Worm (Caenorhabditis elegans) whole organism, early embryonic: ENCODE measurements around the gene mig-15.

ENCODE experiments used
- B0310.2 ChIP-seq: sonication (generic microtip); optimal IDR thresholded peaks from 2 replicates; lab custom pipeline; 2016; ENCODE audit warnings: mild to moderate bottlenecking, missing genetic modification characterization, missing compliant biosample characterization
- F13C5.2 ChIP-seq: sonication (generic microtip); optimal IDR thresholded peaks from 2 replicates; lab custom pipeline; 2017; ENCODE audit warnings: mild to moderate bottlenecking, missing genetic modification characterization, inconsistent platforms, missing compliant biosample characterization
- aly-1 ChIP-seq: sonication (generic microtip); optimal IDR thresholded peaks from 2 replicates; lab custom pipeline; 2016; ENCODE audit warnings: missing genetic modification characterization, missing compliant biosample characterization
- ama-1 ChIP-seq: fragments of 150-350 bp; optimal IDR thresholded peaks from 2 replicates; lab custom pipeline; 2014
- ceh-13 ChIP-seq: fragments of 200-800 bp; sonication (Bioruptor generic); optimal IDR thresholded peaks from 2 replicates; lab custom pipeline; 2018; ENCODE audit warnings: mild to moderate bottlenecking, missing genetic modification characterization, missing compliant biosample characterization
- ceh-36 ChIP-seq: sonication (generic microtip); optimal IDR thresholded peaks from 2 replicates; lab custom pipeline; 2016; ENCODE audit warnings: missing genetic modification characterization, inconsistent platforms, missing compliant biosample characterization
- ets-7 ChIP-seq: sonication (generic microtip); optimal IDR thresholded peaks from 2 replicates; lab custom pipeline; 2016; ENCODE audit warnings: missing genotype, missing genetic modification characterization, missing compliant biosample characterization
- flt-1 ChIP-seq: fragments of 200-800 bp; sonication (Bioruptor generic); IDR thresholded peaks from 2 replicates; pipeline ENCODE4 v1.3.6; 2022; ENCODE audit warnings: missing genetic modification characterization, missing compliant biosample characterization
- hmbx-1 ChIP-seq: sonication (generic microtip); optimal IDR thresholded peaks from 2 replicates; lab custom pipeline; 2016; ENCODE audit warnings: mild to moderate bottlenecking, missing genetic modification characterization, missing compliant biosample characterization
- hmg-4 ChIP-seq: fragments of 200-800 bp; sonication (Bioruptor generic); optimal IDR thresholded peaks from 2 replicates; lab custom pipeline; 2018; ENCODE audit warnings: mild to moderate bottlenecking, missing genetic modification characterization, missing compliant biosample characterization
- hnd-1 ChIP-seq: sonication (generic microtip); optimal IDR thresholded peaks from 2 replicates; lab custom pipeline; 2016; ENCODE audit warnings: missing genetic modification characterization, missing compliant biosample characterization
- pes-1 ChIP-seq: fragments of 200-800 bp; sonication (Bioruptor generic); IDR thresholded peaks from 2 replicates; pipeline ENCODE4 v1.3.6; 2022; ENCODE audit warnings: missing genetic modification reagents, missing genetic modification characterization, missing compliant biosample characterization
- scrt-1 ChIP-seq: fragments of 200-800 bp; sonication (Bioruptor generic); IDR thresholded peaks from 2 replicates; pipeline ENCODE4 v1.3.6; 2022; ENCODE audit warnings: missing genetic modification characterization, missing compliant biosample characterization
- sea-1 ChIP-seq: fragments of 200-800 bp; sonication (Bioruptor generic); conservative IDR thresholded peaks from 2 replicates; pipeline ENCODE4 v1.3.6; 2022; ENCODE audit warnings: missing genetic modification characterization, missing compliant biosample characterization
- tbx-11 ChIP-seq: fragments of 200-800 bp; sonication (Bioruptor generic); IDR thresholded peaks from 2 replicates; pipeline ENCODE4 v1.3.6; 2022; ENCODE audit warnings: missing genetic modification characterization, missing compliant biosample characterization
- tbx-37 ChIP-seq: fragments of 200-800 bp; sonication (Bioruptor generic); conservative IDR thresholded peaks from 2 replicates; pipeline ENCODE4 v1.3.6; 2022; ENCODE audit warnings: missing genetic modification reagents, missing genetic modification characterization, missing compliant biosample characterization
- tra-4 ChIP-seq: sonication (generic microtip); optimal IDR thresholded peaks from 2 replicates; lab custom pipeline; 2017; ENCODE audit warnings: missing genetic modification characterization, missing compliant biosample characterization

Gene mig-15

DNA sequence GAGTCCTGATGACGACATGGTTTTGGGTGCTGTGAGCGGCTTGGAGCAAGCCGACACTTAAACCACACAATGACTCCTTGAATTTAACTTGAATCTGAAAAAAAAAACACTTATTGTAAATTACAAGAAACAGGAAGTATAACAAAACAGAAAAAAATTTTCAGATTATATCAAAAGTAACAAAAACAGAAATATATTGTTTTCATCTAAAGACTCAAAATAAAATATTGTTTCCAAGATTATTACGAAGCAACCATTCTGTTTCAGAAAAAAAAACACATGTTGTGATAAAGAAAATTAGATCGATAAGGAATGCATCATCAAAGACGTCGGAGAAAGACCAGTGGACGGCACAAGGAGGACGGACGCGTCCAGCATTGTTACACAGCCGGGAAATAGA is at the start of gene mig-15:
Gene mig-15, minus strand, starts transcription at position 101 of the 400 bp plus-strand sequence.
- TF ChIP-seq tbx-37 (GFP tag; lab: Robert Waterston, UW) (no peak), flt-1 (GFP tag; lab: Robert Waterston, UW) (no peak), scrt-1 (no peak), hnd-1 (tag; lab: Kevin White, UChicago) (no peak), tbx-11 (no peak), B0310.2 (tag; lab: Kevin White, UChicago) (no peak), hmbx-1 (tag; lab: Kevin White, UChicago) (no peak), aly-1 (tag; lab: Kevin White, UChicago) (no peak), ama-1 (lab: Kevin White, UChicago) (no peak), ceh-36 (tag; lab: Kevin White, UChicago) (no peak), F13C5.2 (tag; lab: Kevin White, UChicago) (no peak), ceh-13 (GFP tag; lab: Kevin White, UChicago) (no peak), pes-1 (GFP tag; lab: Robert Waterston, UW) (no peak)

DNA sequence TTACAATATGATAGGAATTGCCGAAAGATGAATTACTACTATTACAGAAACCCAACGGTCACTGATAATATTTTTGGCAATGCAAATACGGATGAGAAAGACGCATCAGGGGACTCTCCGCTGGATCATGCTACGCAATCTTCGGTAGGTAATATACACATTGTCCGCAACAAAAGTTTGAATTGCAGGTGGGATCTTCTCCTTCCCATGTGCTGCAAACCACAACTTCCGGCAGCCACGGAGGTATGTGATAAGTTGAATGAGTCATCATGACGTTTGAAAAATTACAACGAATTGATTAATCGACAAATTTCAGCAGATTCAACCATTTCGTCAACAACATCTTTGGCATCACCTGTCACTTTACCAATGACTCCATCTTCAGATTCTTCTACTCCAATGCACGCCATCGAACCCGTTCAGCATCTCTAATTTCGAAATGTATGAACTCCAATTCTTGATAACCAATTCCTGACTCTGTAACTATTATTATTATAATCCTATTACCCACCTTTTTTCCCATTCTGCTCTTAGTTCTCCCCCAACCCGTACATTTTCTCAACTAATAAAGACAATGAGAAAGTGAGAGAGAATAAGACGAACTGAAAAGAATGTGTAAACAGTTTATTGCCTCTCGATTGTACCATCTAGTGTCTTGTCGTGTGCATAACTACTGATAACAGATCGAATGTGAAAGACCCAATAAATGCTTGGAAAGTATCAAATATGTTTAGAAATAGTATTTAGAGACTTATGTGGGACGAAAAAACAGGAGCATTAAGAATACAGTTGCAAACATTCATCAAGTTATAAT is 48.9 kb upstream of the mig-15 start:
- TF ChIP-seq hmg-4 (GFP tag; lab: Kevin White, UChicago) = no peak
- no peak for TF ChIP-seq ets-7
- TF ChIP-seq B0310.2 (tag; lab: Kevin White, UChicago) = no peak
- TF ChIP-seq hnd-1 (tag; lab: Kevin White, UChicago) = no peak
- TF ChIP-seq F13C5.2 (tag; lab: Kevin White, UChicago) = no peak
- no peak for TF ChIP-seq aly-1 (tag; lab: Kevin White, UChicago)
- no peak for TF ChIP-seq hmbx-1 (tag; lab: Kevin White, UChicago)
- no peak for TF ChIP-seq tra-4 (tag; lab: Kevin White, UChicago)
- TF ChIP-seq ceh-36 (tag; lab: Kevin White, UChicago) = no peak
- no peak for TF ChIP-seq ama-1 (lab: Kevin White, UChicago)
- TF ChIP-seq scrt-1 = no peak
- no peak for TF ChIP-seq sea-1
- TF ChIP-seq flt-1 (GFP tag; lab: Robert Waterston, UW) = no peak
- TF ChIP-seq ceh-13 (GFP tag; lab: Kevin White, UChicago) = no peak
- TF ChIP-seq pes-1 (GFP tag; lab: Robert Waterston, UW) = no peak
- no peak for TF ChIP-seq tbx-11
- TF ChIP-seq tbx-37 (GFP tag; lab: Robert Waterston, UW) = no peak

DNA sequence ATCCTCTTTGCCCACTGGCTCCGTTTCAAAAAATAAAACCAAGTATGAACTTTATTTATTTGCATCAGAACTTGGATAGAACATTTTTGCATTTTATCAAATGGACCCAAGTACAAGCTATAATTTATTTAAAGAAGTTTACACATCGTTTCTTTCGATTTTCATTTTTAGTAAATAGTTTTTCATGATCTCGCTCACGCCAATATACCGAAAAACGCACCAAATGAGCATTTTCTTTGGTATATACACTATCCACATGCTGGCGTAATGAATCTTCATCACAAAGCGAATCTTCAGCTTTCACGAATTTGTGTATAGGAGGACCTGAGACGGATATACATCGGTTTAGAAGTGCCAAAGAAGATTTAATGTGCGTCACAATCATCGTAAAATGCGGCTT is 48.1 kb upstream of the mig-15 start, which contains the start of gene C39B10.7:
Gene C39B10.7, plus strand, starts transcription at position 301 of the 400 bp plus-strand sequence.
- TF ChIP-seq tra-4 (tag; lab: Kevin White, UChicago) (no peak), tbx-37 (GFP tag; lab: Robert Waterston, UW) (no peak), ceh-36 (tag; lab: Kevin White, UChicago) (no peak), ama-1 (lab: Kevin White, UChicago) (no peak), F13C5.2 (tag; lab: Kevin White, UChicago) (no peak), hmg-4 (GFP tag; lab: Kevin White, UChicago) (no peak), hnd-1 (tag; lab: Kevin White, UChicago) (no peak), sea-1 (no peak), hmbx-1 (tag; lab: Kevin White, UChicago) (no peak), ceh-13 (GFP tag; lab: Kevin White, UChicago) (no peak), scrt-1 (no peak)

DNA sequence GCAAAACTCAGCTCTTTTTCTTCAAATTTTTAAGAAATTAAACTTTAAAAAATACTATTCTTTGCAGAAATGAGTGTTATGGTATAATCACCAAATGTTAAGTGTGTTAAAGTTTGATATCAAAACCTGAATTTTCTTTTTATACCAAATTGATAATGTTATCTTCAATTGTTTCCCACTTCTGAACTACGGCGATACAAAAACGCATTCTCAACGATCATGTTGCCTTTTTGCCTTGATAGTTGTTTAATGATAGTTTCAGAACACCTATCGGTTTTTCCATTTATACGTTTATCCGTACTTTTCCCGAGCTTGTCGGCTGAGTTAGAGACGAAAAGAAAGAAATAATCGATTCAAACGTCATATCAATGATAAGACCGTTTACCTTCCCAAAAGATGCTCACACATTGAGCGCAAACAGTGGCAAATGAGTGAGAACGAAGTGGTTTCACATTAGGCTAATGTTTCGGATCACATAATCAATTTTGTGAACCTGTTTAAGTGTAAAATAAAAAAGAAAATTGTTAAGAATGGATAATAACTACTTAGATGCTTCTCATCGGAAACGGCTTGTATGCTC is 46.6 kb upstream of the mig-15 start, which contains the start of gene elt-4:
Gene elt-4, plus strand, starts transcription at position 530 of the 580 bp plus-strand sequence.
- TF ChIP-seq B0310.2 (tag; lab: Kevin White, UChicago) = no peak
- no peak for TF ChIP-seq tbx-11
- TF ChIP-seq hmbx-1 (tag; lab: Kevin White, UChicago) = no peak

DNA sequence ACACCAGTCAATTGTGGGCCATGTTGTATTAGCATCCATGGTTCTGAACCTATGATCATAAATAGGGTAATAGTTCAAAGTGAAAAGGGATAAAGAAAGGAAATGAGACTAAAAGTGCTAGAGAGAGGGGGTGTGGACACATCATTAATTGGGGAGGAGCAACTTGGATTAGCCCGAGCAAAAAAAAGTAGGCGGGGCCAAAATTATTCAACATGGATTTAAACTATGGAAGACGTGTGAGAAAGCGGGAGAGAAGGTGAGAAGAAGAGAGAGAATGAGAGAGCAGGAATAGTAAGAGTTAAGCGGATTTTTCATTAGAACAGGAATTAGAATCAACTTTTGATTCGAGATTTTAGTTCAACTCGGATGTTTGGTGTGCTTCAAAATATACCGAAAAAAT is 35.1 kb upstream of the mig-15 start, which contains the start of gene C39B10.1:
Gene C39B10.1, minus strand, starts transcription at position 101 of the 400 bp plus-strand sequence.
- TF ChIP-seq tbx-37 (GFP tag; lab: Robert Waterston, UW) (no peak), scrt-1 (no peak), B0310.2 (tag; lab: Kevin White, UChicago) (no peak), F13C5.2 (tag; lab: Kevin White, UChicago) (no peak), ceh-13 (GFP tag; lab: Kevin White, UChicago) (no peak), aly-1 (tag; lab: Kevin White, UChicago) (no peak), flt-1 (GFP tag; lab: Robert Waterston, UW) (no peak), pes-1 (GFP tag; lab: Robert Waterston, UW) (no peak)

DNA sequence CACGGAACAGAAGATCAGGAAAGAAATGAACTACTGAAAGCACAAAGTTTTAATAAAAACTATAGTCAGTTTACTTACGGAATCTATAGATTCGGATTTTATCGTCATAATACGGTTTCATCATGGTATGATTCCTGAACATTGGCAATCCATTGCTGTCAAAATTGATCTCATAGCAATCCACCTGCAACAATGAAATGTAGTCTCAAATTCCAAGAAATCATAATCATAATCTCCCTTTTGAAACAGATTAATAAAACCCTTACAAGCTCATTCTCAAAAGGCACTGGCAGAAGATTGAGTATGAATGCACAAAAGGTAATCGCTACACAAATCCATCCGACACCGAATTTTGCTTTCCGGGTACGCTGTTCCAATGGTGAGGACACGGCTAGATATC is 33.9 kb upstream of the mig-15 start:
- TF ChIP-seq tbx-11 (no peak), ets-7 (no peak), ceh-36 (tag; lab: Kevin White, UChicago) (no peak), ama-1 (lab: Kevin White, UChicago) (no peak)

- TF ChIP-seq F13C5.2 (tag; lab: Kevin White, UChicago) (no peak), scrt-1 (no peak), pes-1 (GFP tag; lab: Robert Waterston, UW) (no peak), flt-1 (GFP tag; lab: Robert Waterston, UW) (no peak), tbx-37 (GFP tag; lab: Robert Waterston, UW) (no peak), ceh-13 (GFP tag; lab: Kevin White, UChicago) (no peak), hmbx-1 (tag; lab: Kevin White, UChicago) (no peak), tbx-11 (no peak), sea-1 (no peak)
Observed at ce11 chrX:10453960-10454359, 25.5 kb upstream of the mig-15 start, which contains the start of gene lgc-41. TSS of gene lgc-41 (plus strand) at chrX:10454260.
